Fruit fly (Drosophila melanogaster) whole organism, wandering third instar larva: ENCODE measurements around the gene CG10845.

Experiments
- Dfd ChIP-seq: fragments of >200 bp; optimal IDR thresholded peaks from 2 replicates; lab custom pipeline; 2017; ENCODE audit warnings: missing biosample characterization, missing genetic modification characterization
- GATAd ChIP-seq: sonication (Bioruptor generic); optimal IDR thresholded peaks from 2 replicates; lab custom pipeline; 2016; ENCODE audit warnings: missing biosample characterization, missing genetic modification characterization
- Hr83 ChIP-seq: fragments of 200-300 bp; sonication (Bioruptor generic); optimal IDR thresholded peaks from 2 replicates; lab custom pipeline; 2016; ENCODE audit warnings: missing biosample characterization, mild to moderate bottlenecking, missing genetic modification characterization, moderate library complexity; ENCODE audit not compliant: poor library complexity, severe bottlenecking
- brk ChIP-seq: fragments of 200-800 bp; sonication (Bioruptor generic); optimal IDR thresholded peaks from 2 replicates; lab custom pipeline; 2016; ENCODE audit warnings: missing biosample characterization, mild to moderate bottlenecking, missing genetic modification characterization
- dsf ChIP-seq: sonication (Bioruptor generic); optimal IDR thresholded peaks from 2 replicates; lab custom pipeline; 2016; ENCODE audit warnings: missing biosample characterization, missing genetic modification characterization, borderline replicate concordance
- h ChIP-seq: fragments of 200-800 bp; sonication (Bioruptor generic); optimal IDR thresholded peaks from 3 replicates; lab custom pipeline; 2016; ENCODE audit warnings: missing biosample characterization, mild to moderate bottlenecking, missing genetic modification characterization
- jim ChIP-seq: fragments of 175-275, 200-325 bp; sonication (Bioruptor generic); optimal IDR thresholded peaks from 2 replicates; lab custom pipeline; 2016; ENCODE audit warnings: missing biosample characterization, mild to moderate bottlenecking, missing genetic modification characterization
- tai ChIP-seq: sonication (Bioruptor generic); optimal IDR thresholded peaks from 2 replicates; lab custom pipeline; 2016; ENCODE audit warnings: missing biosample characterization, missing genetic modification characterization

dm6 chr3R:24926752-24927320, 25.9 kb downstream of the CG10845 start:
- TF ChIP-seq h (no peak), GATAd (GFP tag; lab: Kevin White, UChicago) (no peak), brk (GFP tag; lab: Kevin White, UChicago) (no peak), jim (GFP tag; lab: Kevin White, UChicago) (no peak), Dfd (no peak), Hr83 (GFP tag; lab: Kevin White, UChicago) (no peak), tai (GFP tag; lab: Kevin White, UChicago) (no peak), dsf (GFP tag; lab: Kevin White, UChicago) (no peak)
